Fruit fly (Drosophila melanogaster): Measurements from ENCODE around the gene Frq1.

Frq1 gene

dm6 chrX:18138297-18138696 lies 16.9 kb upstream of the Frq1 start, which contains the start of gene CG43229 (continued):
- TF ChIP-seq CG17612 (GFP tag; IDR thresholded peaks at IDR 0.05) (no peak), Doc2 (GFP tag; IDR thresholded peaks at IDR 0.05) (no peak), CG15601 (tag; optimal IDR thresholded peaks at IDR 0.05) (no peak), NC2α (GFP tag; optimal IDR thresholded peaks at IDR 0.05) (no peak), fd64A (GFP tag; optimal IDR thresholded peaks at IDR 0.05) (no peak), CkIIα-i1 (GFP tag; IDR thresholded peaks at IDR 0.05) (no peak), vnd (GFP tag; IDR thresholded peaks at IDR 0.05; ENCODE audit: partially characterized antibody) (peak; percentile 63), CG9932 (GFP tag; IDR thresholded peaks at IDR 0.05) (peak; percentile 26; the same call in 1 of the 2 replicates), CG18599 (GFP tag; optimal IDR thresholded peaks at IDR 0.05) (no peak), Rx (GFP tag; IDR thresholded peaks at IDR 0.05) (no peak), lola (GFP tag; optimal IDR thresholded peaks at IDR 0.05) (no peak), CG12236 (GFP tag; optimal IDR thresholded peaks at IDR 0.05) (no peak), CG17385 (GFP tag; optimal IDR thresholded peaks at IDR 0.05) (peak; percentile 35), CG8765 (GFP tag; IDR thresholded peaks at IDR 0.05) (no peak), CG12744 (GFP tag; optimal IDR thresholded peaks at IDR 0.05) (no peak), Max (GFP tag; optimal IDR thresholded peaks at IDR 0.05) (no peak), Nf-YA (GFP tag; IDR thresholded peaks at IDR 0.05) (no peak), mam (GFP tag; optimal IDR thresholded peaks at IDR 0.05) (no peak), al (GFP tag; IDR thresholded peaks at IDR 0.05) (no peak), CG9817 (tag; optimal IDR thresholded peaks at IDR 0.05) (no peak), pzg (GFP tag; optimal IDR thresholded peaks at IDR 0.05) (peak; percentile 58), ci (GFP tag; IDR thresholded peaks at IDR 0.05) (no peak), Ptx1 (GFP tag; IDR thresholded peaks at IDR 0.05) (no peak), prd (optimal IDR thresholded peaks at IDR 0.05) (no peak), prd (GFP tag; IDR thresholded peaks at IDR 0.05) (no peak), CG6791 (GFP tag; IDR thresholded peaks at IDR 0.05; ENCODE audit: partially characterized antibody) (peak; percentile 90), CG7372 (GFP tag; IDR thresholded peaks at IDR 0.05) (no peak), hth (optimal IDR thresholded peaks at IDR 0.05) (no peak), H15 (GFP tag; IDR thresholded peaks at IDR 0.05) (no peak), CG4707 (GFP tag; optimal IDR thresholded peaks at IDR 0.05) (no peak), CG12659 (GFP tag; optimal IDR thresholded peaks at IDR 0.05) (peak; percentile 2), ssp (GFP tag; IDR thresholded peaks at IDR 0.05) (no peak), CG1024 (GFP tag; IDR thresholded peaks at IDR 0.05) (no peak), HLHmδ (GFP tag; optimal IDR thresholded peaks at IDR 0.05) (no peak), CG10321 (GFP tag; IDR thresholded peaks at IDR 0.05) (no peak), Nf-YC (tag; optimal IDR thresholded peaks at IDR 0.05) (no peak), ttk (GFP tag; IDR thresholded peaks at IDR 0.05) (no peak), jing (GFP tag; optimal IDR thresholded peaks at IDR 0.05) (no peak), Neu2 (GFP tag; optimal IDR thresholded peaks at IDR 0.05; ENCODE audit: borderline replicate concordance) (no peak), lab (GFP tag; optimal IDR thresholded peaks at IDR 0.05) (no peak), CG15269 (tag; optimal IDR thresholded peaks at IDR 0.05) (no peak), p53 (GFP tag; optimal IDR thresholded peaks at IDR 0.05) (no peak), CG3163 (GFP tag; optimal IDR thresholded peaks at IDR 0.05) (no peak), Fer2 (tag; optimal IDR thresholded peaks at IDR 0.05) (no peak), CG2889 (GFP tag; IDR thresholded peaks at IDR 0.05) (no peak), CG10979 (tag; optimal IDR thresholded peaks at IDR 0.05) (no peak), so (GFP tag; IDR thresholded peaks at IDR 0.05) (no peak), slou (GFP tag; optimal IDR thresholded peaks at IDR 0.05) (no peak), CG32772 (GFP tag; IDR thresholded peaks at IDR 0.05) (no peak), Dek (tag; optimal IDR thresholded peaks at IDR 0.05) (no peak), CG31441 (GFP tag; IDR thresholded peaks at IDR 0.05) (no peak), gem (tag; optimal IDR thresholded peaks at IDR 0.05) (no peak), esg (GFP tag; conservative IDR thresholded peaks at IDR 0.05) (no peak)

All from whole organism, embryonic.